Fruit fly (Drosophila melanogaster) Kc167 (cell line): ENCODE measurements around the gene COX6CL.

Experiments
- h ChIP-seq: fragments of >200 bp; optimal IDR thresholded peaks from 3 replicates; lab custom pipeline; 2018; ENCODE audit warnings: missing external identifiers
- psq ChIP-seq: fragments of >200 bp; optimal IDR thresholded peaks from 2 replicates; lab custom pipeline; 2017; ENCODE audit warnings: missing external identifiers
- ttk ChIP-seq: sonication (Bioruptor generic); optimal IDR thresholded peaks from 2 replicates; lab custom pipeline; 2017; ENCODE audit warnings: missing external identifiers

dm6 chr2L:5771179-5771578 lies 47.1 kb downstream of the COX6CL start:
- TF ChIP-seq psq (lab: Kevin White, UChicago) = no peak
- no peak for TF ChIP-seq ttk (lab: Kevin White, UChicago)
- TF ChIP-seq h (lab: Kevin White, UChicago) = no peak
